Fruit fly (Drosophila melanogaster) whole organism, embryonic: ENCODE results near the gene rdog.

ENCODE experiments used
- Atf-2 ChIP-seq: fragments of 200-800 bp; sonication (Bioruptor generic); optimal IDR thresholded peaks from 2 replicates; lab custom pipeline; 2016; ENCODE audit warnings: missing biosample characterization, missing genetic modification characterization
- Atf3 ChIP-seq: fragments of 200-800 bp; sonication (Bioruptor generic); optimal IDR thresholded peaks from 3 replicates; lab custom pipeline; 2016; ENCODE audit warnings: missing biosample characterization, missing genetic modification characterization
- CG10543 ChIP-seq: fragments of 200-800 bp; sonication (Bioruptor generic); optimal IDR thresholded peaks from 3 replicates; lab custom pipeline; 2017; ENCODE audit warnings: missing biosample characterization, mild to moderate bottlenecking, missing genetic modification characterization, moderate library complexity
- CG11085 ChIP-seq: fragments of 200-800 bp; sonication (Bioruptor generic); IDR thresholded peaks from 2 replicates; pipeline ENCODE4 v1.3.6; 2022; ENCODE audit warnings: missing biosample characterization, missing genetic modification characterization
- CG12659 ChIP-seq: fragments of 200-800 bp; sonication (Bioruptor generic); optimal IDR thresholded peaks from 3 replicates; lab custom pipeline; 2017; ENCODE audit warnings: mild to moderate bottlenecking, missing biosample characterization, missing genetic modification reagents, missing genetic modification characterization
- CG14050 ChIP-seq: fragments of 200-800 bp; sonication (Bioruptor generic); IDR thresholded peaks from 3 replicates; pipeline ENCODE4 v1.3.6; 2022; ENCODE audit warnings: missing biosample characterization, missing genetic modification characterization
- CG14860 ChIP-seq: fragments of 200-800 bp; sonication (Bioruptor generic); IDR thresholded peaks from 3 replicates; pipeline ENCODE4 v1.3.6; 2022; ENCODE audit warnings: missing biosample characterization, missing genetic modification characterization; ENCODE audit not compliant: partially characterized antibody
- CG15479 ChIP-seq: fragments of 200-800 bp; sonication (Bioruptor generic); optimal IDR thresholded peaks from 3 replicates; lab custom pipeline; 2019; ENCODE audit warnings: missing biosample characterization, mild to moderate bottlenecking, missing genetic modification characterization, moderate library complexity
- CG17359 ChIP-seq: fragments of 200-800 bp; sonication (Bioruptor generic); optimal IDR thresholded peaks from 3 replicates; lab custom pipeline; 2018; ENCODE audit warnings: missing biosample characterization, mild to moderate bottlenecking, missing genetic modification characterization, moderate library complexity
- CG17802 ChIP-seq: fragments of 200-800 bp; sonication (Bioruptor generic); optimal IDR thresholded peaks from 2 replicates; lab custom pipeline; 2018; ENCODE audit warnings: missing biosample characterization, mild to moderate bottlenecking, missing genetic modification characterization, moderate library complexity
- CG17829 ChIP-seq: fragments of 200-800 bp; optimal IDR thresholded peaks from 2 replicates; lab custom pipeline; 2019; ENCODE audit warnings: missing biosample characterization, mild to moderate bottlenecking, missing genetic modification characterization, moderate library complexity
- CG18619 ChIP-seq: fragments of 200-800 bp; sonication (Bioruptor generic); optimal IDR thresholded peaks from 3 replicates; lab custom pipeline; 2017; ENCODE audit warnings: missing biosample characterization, mild to moderate bottlenecking, missing genetic modification characterization
- CG2889 ChIP-seq: fragments of 200-800 bp; sonication (Bioruptor generic); IDR thresholded peaks from 3 replicates; pipeline ENCODE4 v1.3.6; 2022; ENCODE audit warnings: missing biosample characterization, missing genetic modification characterization
- CG30403 ChIP-seq: fragments of 200-800 bp; sonication (Bioruptor generic); optimal IDR thresholded peaks from 3 replicates; lab custom pipeline; 2016; ENCODE audit warnings: missing biosample characterization, missing genetic modification characterization
- CG3065 ChIP-seq: fragments of 200-800 bp; sonication (Bioruptor generic); optimal IDR thresholded peaks from 2 replicates; lab custom pipeline; 2016; ENCODE audit warnings: missing biosample characterization, missing genetic modification characterization
- CG32767 ChIP-seq: fragments of 200-800 bp; sonication (Bioruptor generic); IDR thresholded peaks from 2 replicates; pipeline ENCODE4 v1.3.6; 2022; ENCODE audit warnings: missing biosample characterization, missing genetic modification characterization
- CG3995 ChIP-seq: fragments of 200-800 bp; sonication (Bioruptor generic); optimal IDR thresholded peaks from 3 replicates; lab custom pipeline; 2016; ENCODE audit warnings: missing biosample characterization, missing genetic modification characterization
- CG4424 ChIP-seq: fragments of 200-800 bp; sonication (Bioruptor generic); optimal IDR thresholded peaks from 3 replicates; lab custom pipeline; 2016; ENCODE audit warnings: missing biosample characterization, missing genetic modification characterization
- CG4617 ChIP-seq: fragments of 200-800 bp; sonication (Bioruptor generic); optimal IDR thresholded peaks from 3 replicates; lab custom pipeline; 2016; ENCODE audit warnings: missing biosample characterization, missing genetic modification characterization, borderline replicate concordance
- CoRest ChIP-seq: fragments of 200-800 bp; sonication (Bioruptor generic); optimal IDR thresholded peaks from 3 replicates; lab custom pipeline; 2018; ENCODE audit warnings: missing biosample characterization, mild to moderate bottlenecking, missing genetic modification characterization, moderate library complexity
- Dip3 ChIP-seq: fragments of 200-800 bp; sonication (Bioruptor generic); optimal IDR thresholded peaks from 3 replicates; lab custom pipeline; 2016; ENCODE audit warnings: missing biosample characterization, missing genetic modification characterization
- Dref ChIP-seq: fragments of 200-800 bp; sonication (Bioruptor generic); IDR thresholded peaks from 2 replicates; pipeline ENCODE4 v1.3.6; 2022; ENCODE audit warnings: missing biosample characterization, missing genetic modification characterization
- E2f1 ChIP-seq: fragments of 200-800 bp; sonication (Bioruptor generic); IDR thresholded peaks from 2 replicates; pipeline ENCODE4 v1.3.6; 2022; ENCODE audit warnings: missing biosample characterization, missing genetic modification characterization
- Gsc ChIP-seq: fragments of 200-800 bp; sonication (Bioruptor generic); IDR thresholded peaks from 2 replicates; pipeline ENCODE4 v1.3.6; 2022; ENCODE audit warnings: missing biosample characterization, missing genetic modification characterization
- HLH54F ChIP-seq: fragments of 200-800 bp; sonication (Bioruptor generic); optimal IDR thresholded peaks from 3 replicates; lab custom pipeline; 2016; ENCODE audit warnings: missing biosample characterization, missing genetic modification characterization
- HmgZ ChIP-seq: fragments of 200-800 bp; sonication (Bioruptor generic); optimal IDR thresholded peaks from 2 replicates; lab custom pipeline; 2018; ENCODE audit warnings: missing biosample characterization, mild to moderate bottlenecking, missing genetic modification characterization
- Hr3 ChIP-seq: fragments of 200-800 bp; sonication (Bioruptor generic); optimal IDR thresholded peaks from 3 replicates; lab custom pipeline; 2016; ENCODE audit warnings: missing biosample characterization, missing genetic modification characterization
- Jarid2 ChIP-seq: fragments of 200-800 bp; sonication (Bioruptor generic); optimal IDR thresholded peaks from 3 replicates; lab custom pipeline; 2017; ENCODE audit warnings: mild to moderate bottlenecking, missing biosample characterization, missing genetic modification reagents, missing genetic modification characterization
- Lhr ChIP-seq: fragments of 200-800 bp; sonication (Bioruptor generic); optimal IDR thresholded peaks from 3 replicates; lab custom pipeline; 2017; ENCODE audit warnings: mild to moderate bottlenecking, missing biosample characterization, missing genetic modification reagents, missing genetic modification characterization
- Med ChIP-seq: fragments of 200-800 bp; sonication (Bioruptor generic); peaks from one replicate; lab custom pipeline; 2016; ENCODE audit warnings: missing biosample characterization, missing genetic modification characterization, mild to moderate bottlenecking, inconsistent platforms, moderate library complexity
- Meics ChIP-seq: fragments of 200-800 bp; sonication (Bioruptor generic); optimal IDR thresholded peaks from 2 replicates; lab custom pipeline; 2017; ENCODE audit warnings: missing biosample characterization, mild to moderate bottlenecking, missing genetic modification characterization
- NfI ChIP-seq: fragments of 200-800 bp; sonication (Bioruptor generic); optimal IDR thresholded peaks from 3 replicates; lab custom pipeline; 2018; ENCODE audit warnings: missing biosample characterization, mild to moderate bottlenecking, missing genetic modification characterization, moderate library complexity
- Oaz ChIP-seq: fragments of 200-800 bp; sonication (Bioruptor generic); IDR thresholded peaks from 2 replicates; pipeline ENCODE4 v1.3.6; 2022; ENCODE audit warnings: missing biosample characterization, missing genetic modification characterization
- Ravus ChIP-seq: fragments of 200-800 bp; sonication (Bioruptor generic); IDR thresholded peaks from 2 replicates; pipeline ENCODE4 v1.3.6; 2022; ENCODE audit warnings: missing biosample characterization, missing genetic modification characterization
- Spps ChIP-seq: fragments of 200-800 bp; sonication (Bioruptor generic); optimal IDR thresholded peaks from 2 replicates; lab custom pipeline; 2018; ENCODE audit warnings: missing biosample characterization, mild to moderate bottlenecking, missing genetic modification characterization
- Usf ChIP-seq: fragments of 200-800 bp; sonication (Bioruptor generic); optimal IDR thresholded peaks from 2 replicates; lab custom pipeline; 2017; ENCODE audit warnings: missing genotype, missing biosample characterization, missing genetic modification characterization
- ato ChIP-seq: fragments of 200-800 bp; sonication (Bioruptor generic); IDR thresholded peaks from 2 replicates; pipeline ENCODE4 v1.3.6; 2022; ENCODE audit warnings: missing biosample characterization, missing genetic modification characterization; ENCODE audit not compliant: partially characterized antibody
- bab2 ChIP-seq: fragments of 200-800 bp; sonication (Bioruptor generic); optimal IDR thresholded peaks from 2 replicates; lab custom pipeline; 2016; ENCODE audit warnings: missing biosample characterization, missing genetic modification characterization
- chif ChIP-seq, 2 experiments: fragments of 200-800 bp; sonication (Bioruptor generic); optimal IDR thresholded peaks; 3 replicates each; lab custom pipeline; 2016; ENCODE audit warnings: missing biosample characterization in 2 of 2, missing genetic modification characterization in 2 of 2
- her ChIP-seq: fragments of 200-800 bp; sonication (Bioruptor generic); optimal IDR thresholded peaks from 2 replicates; lab custom pipeline; 2016; ENCODE audit warnings: missing biosample characterization, missing genetic modification characterization
- jing ChIP-seq: fragments of 200-800 bp; sonication (Bioruptor generic); optimal IDR thresholded peaks from 2 replicates; lab custom pipeline; 2018; ENCODE audit warnings: missing biosample characterization, mild to moderate bottlenecking, missing genetic modification characterization
- lbe ChIP-seq: fragments of 200-800 bp; sonication (Bioruptor generic); optimal IDR thresholded peaks from 2 replicates; lab custom pipeline; 2016; ENCODE audit warnings: missing biosample characterization, mild to moderate bottlenecking, missing genetic modification characterization
- mam ChIP-seq: fragments of 200-800 bp; sonication (Bioruptor generic); optimal IDR thresholded peaks from 3 replicates; lab custom pipeline; 2016; ENCODE audit warnings: missing biosample characterization, missing genetic modification characterization
- pzg ChIP-seq: fragments of 200-800 bp; sonication (Bioruptor generic); optimal IDR thresholded peaks from 3 replicates; lab custom pipeline; 2018; ENCODE audit warnings: missing biosample characterization, mild to moderate bottlenecking, missing genetic modification characterization, moderate library complexity
- ranshi ChIP-seq: fragments of 200-800 bp; sonication (Bioruptor generic); IDR thresholded peaks from 2 replicates; pipeline ENCODE4 v1.3.6; 2022; ENCODE audit warnings: missing biosample characterization, missing genetic modification characterization
- sc ChIP-seq, 3 experiments: fragments of >200 bp in 2 of 3; fragments of 200-800 bp in 1 of 3; sonication (Bioruptor generic) in 1 of 3; optimal IDR thresholded peaks; 2 replicates in 2 of 3; 3 replicates in 1 of 3; lab custom pipeline; 2017; ENCODE audit warnings: mild to moderate bottlenecking in 1 of 3, missing biosample characterization in 1 of 3, missing genetic modification characterization in 1 of 3, missing genetic modification reagents in 1 of 3
- sna ChIP-seq: fragments of 200-800 bp; sonication (Bioruptor generic); IDR thresholded peaks from 2 replicates; pipeline ENCODE4 v1.3.6; 2022; ENCODE audit warnings: missing biosample characterization, missing genetic modification characterization; ENCODE audit not compliant: partially characterized antibody
- usp ChIP-seq: fragments of >200 bp; optimal IDR thresholded peaks from 2 replicates; lab custom pipeline; 2017; ENCODE audit warnings: missing biosample characterization, missing genetic modification characterization
- wdn ChIP-seq: fragments of 200-800 bp; sonication (Bioruptor generic); IDR thresholded peaks from 2 replicates; pipeline ENCODE4 v1.3.6; 2022; ENCODE audit warnings: missing biosample characterization, missing genetic modification characterization

The rdog gene

dm6 chr3R:29130902-29131621, 26.9 kb upstream of the rdog start, which contains the start of the genes dgt6 and Vha100-1 (continued):
- no peak for TF ChIP-seq Usf (GFP tag; lab: Kevin White, UChicago)
- no peak for TF ChIP-seq CG14860 (GFP tag; lab: Robert Waterston, UW)
- TF ChIP-seq chif (GFP tag; optimal IDR thresholded peaks at IDR 0.05; lab: Kevin White, UChicago) = no peak
- peak; percentile 5 for TF ChIP-seq lbe
- TF ChIP-seq HLH54F (GFP tag; lab: Kevin White, UChicago) = no peak
- TF ChIP-seq CG3995 (GFP tag; lab: Kevin White, UChicago) = peak; percentile 13
- no peak for TF ChIP-seq CG32767 (GFP tag; lab: Robert Waterston, UW)
- no peak for TF ChIP-seq usp (GFP tag; lab: Kevin White, UChicago)
- TF ChIP-seq CG10543 (GFP tag; lab: Kevin White, UChicago) = no peak
- no peak for TF ChIP-seq jing
- peak; percentile 51 for TF ChIP-seq CG30403 (GFP tag; lab: Kevin White, UChicago)
- no peak for TF ChIP-seq wdn (GFP tag; lab: Robert Waterston, UW)
- no peak for TF ChIP-seq ranshi (GFP tag; lab: Robert Waterston, UW)
- TF ChIP-seq CG18619 (GFP tag; lab: Kevin White, UChicago) = no peak
- no peak for TF ChIP-seq NfI (GFP tag; lab: Kevin White, UChicago)
- TF ChIP-seq Ravus (GFP tag; lab: Robert Waterston, UW) = no peak
- TF ChIP-seq sna (GFP tag; lab: Robert Waterston, UW) = no peak
- TF ChIP-seq Oaz = no peak
- TF ChIP-seq CG17359 (tag; lab: Kevin White, UChicago) = no peak
- TF ChIP-seq Dref (GFP tag; lab: Robert Waterston, UW) = peak; percentile 30; the same call in 1 of the 2 replicates
- TF ChIP-seq Hr3 = no peak
- TF ChIP-seq CG4617 = peak; percentile 59
- TF ChIP-seq Lhr (GFP tag; lab: Kevin White, UChicago) = peak; percentile 38
- TF ChIP-seq CG17829 (tag; lab: Kevin White, UChicago) = peak; percentile 65
- TF ChIP-seq Gsc (GFP tag; lab: Robert Waterston, UW) = no peak
- TF ChIP-seq CG15479 (GFP tag; lab: Kevin White, UChicago) = no peak
- no peak for TF ChIP-seq CoRest
- TF ChIP-seq pzg (GFP tag; lab: Kevin White, UChicago) = peak; percentile 77
- TF ChIP-seq Dip3 (GFP tag; lab: Kevin White, UChicago) = no peak
- no peak for TF ChIP-seq her (GFP tag; lab: Kevin White, UChicago)
- TF ChIP-seq CG11085 = no peak
- peak; percentile 0 for TF ChIP-seq Spps (tag; lab: Kevin White, UChicago)
- peak; percentile 74 for TF ChIP-seq Med (GFP tag; lab: Kevin White, UChicago)
- peak; percentile 47 for TF ChIP-seq CG4424
- no peak for TF ChIP-seq CG3065 (GFP tag; lab: Kevin White, UChicago)
- no peak for TF ChIP-seq Atf-2 (GFP tag; lab: Kevin White, UChicago)
- TF ChIP-seq E2f1 (GFP tag; lab: Robert Waterston, UW) = no peak
- TF ChIP-seq ato (GFP tag; lab: Robert Waterston, UW) = no peak
- TF ChIP-seq sc (optimal IDR thresholded peaks at IDR 0.05; lab: Kevin White, UChicago) = no peak
- no peak for TF ChIP-seq sc (GFP tag; optimal IDR thresholded peaks at IDR 0.05; lab: Kevin White, UChicago)
- no peak for TF ChIP-seq mam (GFP tag; lab: Kevin White, UChicago)
- no peak for TF ChIP-seq Atf3 (GFP tag; lab: Kevin White, UChicago)
- TF ChIP-seq Meics (GFP tag; lab: Kevin White, UChicago) = peak; percentile 1
- no peak for TF ChIP-seq CG14050 (GFP tag; lab: Robert Waterston, UW)
- peak; percentile 49 for TF ChIP-seq CG12659 (GFP tag; lab: Kevin White, UChicago)
- TF ChIP-seq CG2889 (GFP tag; lab: Robert Waterston, UW) = no peak
- peak; percentile 18 for TF ChIP-seq HmgZ (tag; lab: Kevin White, UChicago)
- TF ChIP-seq CG17802 = peak; percentile 51
- peak; percentile 26 for TF ChIP-seq bab2 (GFP tag; lab: Kevin White, UChicago)
- peak; percentile 32 for TF ChIP-seq Jarid2 (GFP tag; lab: Kevin White, UChicago)
